Comparison of ENCODE assay signal across 2 fruit fly cellular contexts in the genomic region with DNA sequence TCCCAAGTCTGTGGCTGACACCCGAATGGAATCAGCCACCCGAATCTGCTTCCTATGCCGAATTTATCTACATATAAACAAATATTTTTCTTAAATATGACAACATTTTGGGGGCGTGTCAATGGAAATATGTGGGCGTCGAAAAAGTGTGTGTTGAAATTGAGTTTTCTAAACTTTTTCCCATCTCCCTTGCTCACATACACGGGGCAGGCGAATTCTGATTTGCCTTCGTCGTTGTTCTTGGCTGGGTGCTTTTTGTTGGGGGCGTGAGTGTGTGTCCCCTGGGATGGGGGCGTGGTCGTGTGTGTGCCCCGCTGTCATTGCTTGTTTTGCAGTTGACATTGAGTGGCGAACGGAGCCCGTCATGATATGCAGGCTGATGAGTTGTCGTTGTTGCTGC.
TF ChIP-seq lines count a peak whose summit lies in the region.

No protein-coding gene starts in this region.

- no peak for TF ChIP-seq CTCF in whole organism, embryonic (GFP tag; optimal IDR thresholded peaks at IDR 0.05; lab: Kevin White, UChicago)

TF ChIP-seq in whole organism, embryonic, 481 proteins besides CTCF, POLR2A, EP300 and RAD21:
- no peak for TF ChIP-seq CG6254 (GFP tag; optimal IDR thresholded peaks at IDR 0.05; lab: Kevin White, UChicago)
- TF ChIP-seq Deaf1 (tag; optimal IDR thresholded peaks at IDR 0.05; lab: Kevin White, UChicago), result peak; percentile 20
- TF ChIP-seq abd-A (tag; optimal IDR thresholded peaks at IDR 0.05; lab: Kevin White, UChicago), result peak; percentile 24
- peak; percentile 16 for TF ChIP-seq Hey (tag; optimal IDR thresholded peaks at IDR 0.05; lab: Kevin White, UChicago)
- TF ChIP-seq Abd-B (GFP tag; optimal IDR thresholded peaks at IDR 0.05; lab: Kevin White, UChicago), result no peak
- peak; percentile 78 for TF ChIP-seq Nf-YB (GFP tag; optimal IDR thresholded peaks at IDR 0.05; lab: Kevin White, UChicago)
- TF ChIP-seq TFAM (GFP tag; optimal IDR thresholded peaks at IDR 0.05; lab: Kevin White, UChicago), result no peak
- TF ChIP-seq sr (GFP tag; IDR thresholded peaks at IDR 0.05; lab: Robert Waterston, UW), result peak; percentile 82
- TF ChIP-seq z (GFP tag; IDR thresholded peaks at IDR 0.05; lab: Robert Waterston, UW), result peak; percentile 72; the same call in 2 of the 3 replicates
- no peak for TF ChIP-seq fd96Cb (tag; optimal IDR thresholded peaks at IDR 0.05; lab: Kevin White, UChicago)
- peak; percentile 5 for TF ChIP-seq mirr (GFP tag; optimal IDR thresholded peaks at IDR 0.05; lab: Kevin White, UChicago)
- TF ChIP-seq Hsf (GFP tag; optimal IDR thresholded peaks at IDR 0.05; lab: Kevin White, UChicago), result no peak
- peak; percentile 74 for TF ChIP-seq Nf-YC (tag; optimal IDR thresholded peaks at IDR 0.05; lab: Kevin White, UChicago)
- peak; percentile 36 for TF ChIP-seq CG3065 (GFP tag; optimal IDR thresholded peaks at IDR 0.05; lab: Kevin White, UChicago)
- TF ChIP-seq gcm (GFP tag; optimal IDR thresholded peaks at IDR 0.05; lab: Kevin White, UChicago), result peak; percentile 28
TF ChIP-seq in whole organism, embryonic: peak in this region for 10.

TF ChIP-seq in whole organism, prepupa, 60 proteins besides CTCF, POLR2A, EP300 and RAD21:
- no peak for TF ChIP-seq Sox15 (GFP tag; optimal IDR thresholded peaks at IDR 0.05; lab: Kevin White, UChicago)
- TF ChIP-seq CG8319 (GFP tag; optimal IDR thresholded peaks at IDR 0.05; lab: Kevin White, UChicago), result no peak
- no peak for TF ChIP-seq achi (GFP tag; optimal IDR thresholded peaks at IDR 0.05; lab: Kevin White, UChicago)
- peak; percentile 23 for TF ChIP-seq Eip78C (GFP tag; lab: Kevin White, UChicago)
